Fruit fly (Drosophila melanogaster): ENCODE results near the gene CG44098.

CG44098 gene

DNA sequence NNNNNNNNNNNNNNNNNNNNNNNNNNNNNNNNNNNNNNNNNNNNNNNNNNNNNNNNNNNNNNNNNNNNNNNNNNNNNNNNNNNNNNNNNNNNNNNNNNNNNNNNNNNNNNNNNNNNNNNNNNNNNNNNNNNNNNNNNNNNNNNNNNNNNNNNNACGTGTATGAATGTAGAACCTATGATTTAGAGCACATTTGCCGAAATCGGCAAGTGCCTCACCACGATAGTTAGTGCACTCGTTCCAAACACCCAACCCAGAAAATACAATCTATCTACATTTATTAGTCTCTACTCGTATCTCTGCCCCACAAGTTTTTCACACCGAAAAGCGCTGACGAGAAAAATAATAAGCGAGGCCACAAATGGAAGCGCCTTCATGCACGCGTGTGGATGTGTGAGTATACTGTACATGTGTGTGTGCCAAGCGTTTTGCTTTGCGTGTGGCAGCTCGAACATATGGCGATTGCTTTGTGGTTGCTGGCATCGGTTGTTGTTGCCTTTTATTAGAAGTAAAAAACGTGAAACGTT lies 31.2 kb upstream of the CG44098 start (continued):
- no peak for TF ChIP-seq bcd (GFP tag; optimal IDR thresholded peaks at IDR 0.05)
- no peak for TF ChIP-seq CG12104 (GFP tag; optimal IDR thresholded peaks at IDR 0.05)
- no peak for TF ChIP-seq trem (tag; optimal IDR thresholded peaks at IDR 0.05)
- no peak for TF ChIP-seq ac (GFP tag; optimal IDR thresholded peaks at IDR 0.05)
- no peak for TF ChIP-seq exex (tag; optimal IDR thresholded peaks at IDR 0.05)
- TF ChIP-seq CG12155 (GFP tag; optimal IDR thresholded peaks at IDR 0.05), result no peak
- TF ChIP-seq CG9876 (GFP tag; optimal IDR thresholded peaks at IDR 0.05), result no peak
- TF ChIP-seq fu2 (GFP tag; optimal IDR thresholded peaks at IDR 0.05), result no peak
- no peak for TF ChIP-seq NFAT (GFP tag; IDR thresholded peaks at IDR 0.05)
- no peak for TF ChIP-seq Mrtf (GFP tag; IDR thresholded peaks at IDR 0.05)
- TF ChIP-seq knrl (GFP tag; IDR thresholded peaks at IDR 0.05; ENCODE audit: partially characterized antibody), result peak; percentile 31; the same call in 1 of the 3 replicates
- no peak for TF ChIP-seq Pdp1 (GFP tag; optimal IDR thresholded peaks at IDR 0.05)
- TF ChIP-seq stwl (tag; optimal IDR thresholded peaks at IDR 0.05), result no peak
- no peak for TF ChIP-seq Adf1 (GFP tag; IDR thresholded peaks at IDR 0.05)
- peak; percentile 29 for TF ChIP-seq dmrt99B (tag; optimal IDR thresholded peaks at IDR 0.05)
- TF ChIP-seq ranshi (GFP tag; IDR thresholded peaks at IDR 0.05), result no peak
- peak; percentile 3 for TF ChIP-seq CG10543 (GFP tag; optimal IDR thresholded peaks at IDR 0.05)
- TF ChIP-seq fd3F (GFP tag; optimal IDR thresholded peaks at IDR 0.05), result no peak
- TF ChIP-seq CG14710 (tag; optimal IDR thresholded peaks at IDR 0.05), result no peak
- no peak for TF ChIP-seq Hey (tag; optimal IDR thresholded peaks at IDR 0.05)
- no peak for TF ChIP-seq Ets97D (GFP tag; optimal IDR thresholded peaks at IDR 0.05)
- peak; percentile 29; the same call in 1 of the 3 replicates for TF ChIP-seq CG34224 (GFP tag; IDR thresholded peaks at IDR 0.05; ENCODE audit: partially characterized antibody)
- TF ChIP-seq CG30431 (GFP tag; optimal IDR thresholded peaks at IDR 0.05), result no peak
- no peak for TF ChIP-seq D19B (GFP tag; optimal IDR thresholded peaks at IDR 0.05)
- no peak for TF ChIP-seq mld (GFP tag; IDR thresholded peaks at IDR 0.05; ENCODE audit: partially characterized antibody)
- TF ChIP-seq grn (GFP tag; optimal IDR thresholded peaks at IDR 0.05), result no peak
- TF ChIP-seq CG12942 (GFP tag; optimal IDR thresholded peaks at IDR 0.05), result no peak
- TF ChIP-seq Meics (GFP tag; optimal IDR thresholded peaks at IDR 0.05), result no peak
- no peak for TF ChIP-seq CG16779 (GFP tag; IDR thresholded peaks at IDR 0.05)
- peak; percentile 40 for TF ChIP-seq CG2678 (tag; optimal IDR thresholded peaks at IDR 0.05)
- no peak for TF ChIP-seq CG14860 (GFP tag; IDR thresholded peaks at IDR 0.05; ENCODE audit: partially characterized antibody)
- no peak for TF ChIP-seq tap (tag; optimal IDR thresholded peaks at IDR 0.05)
- TF ChIP-seq yki (optimal IDR thresholded peaks at IDR 0.05), result no peak
- TF ChIP-seq CG12071 (GFP tag; optimal IDR thresholded peaks at IDR 0.05), result no peak
- no peak for TF ChIP-seq CG15514 (GFP tag; optimal IDR thresholded peaks at IDR 0.05)
- TF ChIP-seq CG2712 (tag; optimal IDR thresholded peaks at IDR 0.05), result peak; percentile 43
- TF ChIP-seq B-H1 (GFP tag; IDR thresholded peaks at IDR 0.05), result no peak
- TF ChIP-seq run (tag; optimal IDR thresholded peaks at IDR 0.05), result peak; percentile 17
- TF ChIP-seq CG10462 (GFP tag; optimal IDR thresholded peaks at IDR 0.05), result no peak
- TF ChIP-seq Awh (GFP tag; IDR thresholded peaks at IDR 0.05), result no peak
- peak; percentile 23 for TF ChIP-seq CG18262 (tag; optimal IDR thresholded peaks at IDR 0.05)
- no peak for TF ChIP-seq wor (GFP tag; IDR thresholded peaks at IDR 0.05)
- peak; percentile 13 for TF ChIP-seq CG17385 (GFP tag; optimal IDR thresholded peaks at IDR 0.05)
- TF ChIP-seq Hr78 (GFP tag; optimal IDR thresholded peaks at IDR 0.05), result no peak
- TF ChIP-seq CG12659 (GFP tag; optimal IDR thresholded peaks at IDR 0.05), result no peak
- TF ChIP-seq nerfin-1 (tag; optimal IDR thresholded peaks at IDR 0.05), result no peak
- peak; percentile 53 for TF ChIP-seq Scr (GFP tag; IDR thresholded peaks at IDR 0.05; ENCODE audit: partially characterized antibody)
- no peak for TF ChIP-seq fd102C (GFP tag; optimal IDR thresholded peaks at IDR 0.05)
- no peak for TF ChIP-seq CG10431 (GFP tag; optimal IDR thresholded peaks at IDR 0.05)
- TF ChIP-seq Dp (GFP tag; optimal IDR thresholded peaks at IDR 0.05), result no peak
